Worm (Caenorhabditis elegans): ENCODE measurements around the gene sri-29.

- no peak for TF ChIP-seq nhr-28 (tag; optimal IDR thresholded peaks at IDR 0.05)
- no peak for TF ChIP-seq lsy-12 (tag; optimal IDR thresholded peaks at IDR 0.05)
- no peak for TF ChIP-seq fkh-10 (GFP tag; optimal IDR thresholded peaks at IDR 0.05)
- no peak for TF ChIP-seq nhr-237 (tag; optimal IDR thresholded peaks at IDR 0.05)
- no peak for TF ChIP-seq ceh-28 (tag; optimal IDR thresholded peaks at IDR 0.05)
- no peak for TF ChIP-seq ZK546.5 (tag; optimal IDR thresholded peaks at IDR 0.05)
- no peak for TF ChIP-seq ztf-11 (tag; optimal IDR thresholded peaks at IDR 0.05)
- no peak for TF ChIP-seq fos-1 (tag; optimal IDR thresholded peaks at IDR 0.05)
- TF ChIP-seq skn-1 (tag; optimal IDR thresholded peaks at IDR 0.05), result no peak
- no peak for TF ChIP-seq eor-1 (tag; optimal IDR thresholded peaks at IDR 0.05)
- TF ChIP-seq elt-2 (tag; optimal IDR thresholded peaks at IDR 0.05), result no peak
- TF ChIP-seq tbx-2 (tag; optimal IDR thresholded peaks at IDR 0.05), result no peak
Measured at ce11 chrII:3054221-3054620, 10.1 kb downstream of the sri-29 start, which contains the start of gene lido-13.

All from whole organism, L3 larva.